Worm (Caenorhabditis elegans) whole organism, L1 larva: ENCODE results near the gene D2023.3.

Experiments
- C04F5.9 ChIP-seq: sonication (generic microtip); optimal IDR thresholded peaks from 2 replicates; lab custom pipeline; 2016; ENCODE audit warnings: missing genetic modification characterization, missing compliant biosample characterization
- C16A3.4 ChIP-seq: fragments of 150-350 bp; optimal IDR thresholded peaks from 2 replicates; lab custom pipeline; 2014; ENCODE audit warnings: missing biosample characterization, missing genetic modification characterization
- Y116A8C.19 ChIP-seq: sonication (generic microtip); optimal IDR thresholded peaks from 2 replicates; lab custom pipeline; 2016; ENCODE audit warnings: missing compliant biosample characterization, missing genetic modification characterization, borderline replicate concordance
- aha-1 ChIP-seq: fragments of 150-350 bp; optimal IDR thresholded peaks from 2 replicates; lab custom pipeline; 2014; ENCODE audit warnings: missing biosample characterization, missing genetic modification characterization
- alr-1 ChIP-seq: fragments of 200-800 bp; sonication (Bioruptor generic); optimal IDR thresholded peaks from 2 replicates; lab custom pipeline; 2018; ENCODE audit warnings: borderline replicate concordance, mild to moderate bottlenecking, missing genetic modification characterization, missing compliant biosample characterization
- ama-1 ChIP-seq: fragments of 150-350 bp; optimal IDR thresholded peaks from 2 replicates; lab custom pipeline; 2014
- blmp-1 ChIP-seq: fragments of 150-350 bp; optimal IDR thresholded peaks from 2 replicates; lab custom pipeline; 2014; ENCODE audit warnings: missing biosample characterization, missing genetic modification characterization
- ceh-82 ChIP-seq, 3 experiments: fragments of 150-350 bp in 1 of 3; sonication (generic microtip) in 2 of 3; optimal IDR thresholded peaks; 2 replicates each; lab custom pipeline; 2014 to 2017; ENCODE audit warnings: missing biosample characterization in 3 of 3, missing genetic modification characterization in 3 of 3
- ceh-88 ChIP-seq: fragments of 200-800 bp; sonication (Bioruptor generic); IDR thresholded peaks from 2 replicates; pipeline ENCODE4 v1.3.6; 2022; ENCODE audit warnings: missing genetic modification characterization, missing compliant biosample characterization
- ceh-90 ChIP-seq: sonication (generic microtip); optimal IDR thresholded peaks from 2 replicates; lab custom pipeline; 2016; ENCODE audit warnings: missing genetic modification characterization, missing compliant biosample characterization
- efl-1 ChIP-seq, 4 experiments: fragments of 150-350 bp; optimal IDR thresholded peaks in 3 of 4; peaks in 1 of 4; 1 replicate in 1 of 4; 2 replicates in 3 of 4; lab custom pipeline; 2014; ENCODE audit warnings: missing biosample characterization in 2 of 4, missing genetic modification characterization in 2 of 4, missing genetic modification reagents in 2 of 4
- egl-27 ChIP-seq, 2 experiments: fragments of 150-350 bp in 1 of 2; sonication (generic microtip); optimal IDR thresholded peaks; 3 replicates each; lab custom pipeline; 2017 to 2018; ENCODE audit warnings: missing biosample characterization in 2 of 2, missing genetic modification characterization in 2 of 2, missing genetic modification reagents in 2 of 2
- elt-2 ChIP-seq: sonication (generic microtip); optimal IDR thresholded peaks from 2 replicates; lab custom pipeline; 2016; ENCODE audit warnings: missing genetic modification characterization, mild to moderate bottlenecking, inconsistent platforms, missing compliant biosample characterization, missing genetic modification reagents
- fkh-10 ChIP-seq: sonication (generic microtip); optimal IDR thresholded peaks from 2 replicates; lab custom pipeline; 2017; ENCODE audit warnings: missing biosample characterization, missing genetic modification reagents, missing genetic modification characterization
- fkh-4 ChIP-seq: sonication (generic microtip); optimal IDR thresholded peaks from 2 replicates; lab custom pipeline; 2016; ENCODE audit warnings: missing compliant biosample characterization, missing genetic modification characterization, borderline replicate concordance
- grh-1 ChIP-seq: fragments of 200-800 bp; sonication (Bioruptor generic); IDR thresholded peaks from 2 replicates; pipeline ENCODE4 v1.3.6; 2022; ENCODE audit warnings: missing genetic modification reagents, missing genetic modification characterization, missing compliant biosample characterization
- hlh-17 ChIP-seq: fragments of 200-800 bp; sonication (Bioruptor generic); optimal IDR thresholded peaks from 2 replicates; lab custom pipeline; 2018; ENCODE audit warnings: missing genetic modification characterization, mild to moderate bottlenecking, missing compliant biosample characterization, moderate library complexity, borderline replicate concordance
- hpl-2 ChIP-seq: fragments of 150-350 bp; optimal IDR thresholded peaks from 2 replicates; lab custom pipeline; 2014; ENCODE audit warnings: missing biosample characterization, missing genetic modification reagents, missing genetic modification characterization
- isw-1 ChIP-seq: fragments of 200-800 bp; sonication (Bioruptor generic); IDR thresholded peaks from 2 replicates; pipeline ENCODE4 v1.3.6; 2022; ENCODE audit warnings: missing genetic modification characterization, missing compliant biosample characterization
- lir-3 ChIP-seq: sonication (generic microtip); optimal IDR thresholded peaks from 2 replicates; lab custom pipeline; 2016; ENCODE audit warnings: mild to moderate bottlenecking, missing genetic modification characterization, moderate library complexity, missing compliant biosample characterization; ENCODE audit not compliant: poor library complexity
- mab-9 ChIP-seq: fragments of 200-800 bp; sonication (Bioruptor generic); IDR thresholded peaks from 2 replicates; pipeline ENCODE4 v1.3.6; 2022; ENCODE audit warnings: missing genetic modification reagents, missing genetic modification characterization, missing compliant biosample characterization
- mdl-1 ChIP-seq, 2 experiments: fragments of 150-350 bp; optimal IDR thresholded peaks; 2 replicates each; lab custom pipeline; 2014 to 2017; ENCODE audit warnings: missing biosample characterization in 2 of 2, missing genetic modification characterization in 2 of 2, inconsistent platforms in 1 of 2
- mef-2 ChIP-seq: fragments of 150-350 bp; optimal IDR thresholded peaks from 2 replicates; lab custom pipeline; 2014; ENCODE audit warnings: missing biosample characterization, missing genetic modification characterization
- mep-1 ChIP-seq: fragments of 150-350 bp; optimal IDR thresholded peaks from 2 replicates; lab custom pipeline; 2014; ENCODE audit warnings: missing biosample characterization, missing genetic modification characterization
- nhr-12 ChIP-seq: sonication (generic microtip); optimal IDR thresholded peaks from 2 replicates; lab custom pipeline; 2017; ENCODE audit warnings: missing biosample characterization, missing genetic modification characterization
- nhr-19 ChIP-seq: fragments of 200-800 bp; sonication (Bioruptor generic); conservative IDR thresholded peaks from 2 replicates; pipeline ENCODE4 v1.3.6; 2022; ENCODE audit warnings: missing genetic modification characterization, missing compliant biosample characterization
- nhr-20 ChIP-seq: sonication (generic microtip); optimal IDR thresholded peaks from 2 replicates; lab custom pipeline; 2016; ENCODE audit warnings: mild to moderate bottlenecking, missing genetic modification characterization, missing compliant biosample characterization
- nhr-28 ChIP-seq: fragments of 150-350 bp; optimal IDR thresholded peaks from 2 replicates; lab custom pipeline; 2014; ENCODE audit warnings: missing biosample characterization, missing genetic modification characterization
- nhr-76 ChIP-seq: sonication (generic microtip); optimal IDR thresholded peaks from 2 replicates; lab custom pipeline; 2017; ENCODE audit warnings: missing biosample characterization, missing genetic modification characterization
- nhr-77 ChIP-seq: fragments of 150-350 bp; optimal IDR thresholded peaks from 2 replicates; lab custom pipeline; 2014; ENCODE audit warnings: missing biosample characterization, missing genetic modification characterization
- nhr-85 ChIP-seq: sonication (generic microtip); peaks from one replicate; lab custom pipeline; 2016; ENCODE audit warnings: missing genetic modification characterization, inconsistent platforms, missing compliant biosample characterization
- nhr-90 ChIP-seq: sonication (generic microtip); optimal IDR thresholded peaks from 2 replicates; lab custom pipeline; 2016; ENCODE audit warnings: mild to moderate bottlenecking, missing genetic modification characterization, missing compliant biosample characterization; ENCODE audit not compliant: poor library complexity
- pax-3 ChIP-seq: fragments of 200-800 bp; sonication (Bioruptor generic); optimal IDR thresholded peaks from 2 replicates; lab custom pipeline; 2018; ENCODE audit warnings: mild to moderate bottlenecking, missing genetic modification characterization, moderate library complexity, missing compliant biosample characterization
- rnt-1 ChIP-seq: sonication (generic microtip); optimal IDR thresholded peaks from 2 replicates; lab custom pipeline; 2016; ENCODE audit warnings: mild to moderate bottlenecking, missing genetic modification characterization, moderate library complexity, missing compliant biosample characterization
- snpc-4 ChIP-seq: fragments of 150-350 bp; optimal IDR thresholded peaks from 2 replicates; lab custom pipeline; 2014; ENCODE audit warnings: missing biosample characterization, missing genetic modification characterization
- snu-23 ChIP-seq: sonication (generic microtip); optimal IDR thresholded peaks from 2 replicates; lab custom pipeline; 2016; ENCODE audit warnings: missing genetic modification characterization, missing compliant biosample characterization
- sox-4 ChIP-seq: sonication (generic microtip); optimal IDR thresholded peaks from 2 replicates; lab custom pipeline; 2016; ENCODE audit warnings: missing genetic modification characterization, missing compliant biosample characterization
- sptf-1 ChIP-seq: fragments of 150-350 bp; optimal IDR thresholded peaks from 2 replicates; lab custom pipeline; 2014; ENCODE audit warnings: missing biosample characterization, missing genetic modification characterization
- sup-37 ChIP-seq: fragments of 200-800 bp; sonication (Bioruptor generic); optimal IDR thresholded peaks from 2 replicates; lab custom pipeline; 2018; ENCODE audit warnings: mild to moderate bottlenecking, missing genetic modification characterization, missing compliant biosample characterization
- swsn-7 ChIP-seq: sonication (generic microtip); optimal IDR thresholded peaks from 2 replicates; lab custom pipeline; 2016; ENCODE audit warnings: missing genetic modification characterization, missing compliant biosample characterization
- tbx-2 ChIP-seq: sonication (generic microtip); optimal IDR thresholded peaks from 2 replicates; lab custom pipeline; 2016; ENCODE audit warnings: missing genetic modification characterization, missing compliant biosample characterization
- tlp-1 ChIP-seq: fragments of 150-350 bp; optimal IDR thresholded peaks from 2 replicates; lab custom pipeline; 2014; ENCODE audit warnings: missing biosample characterization, missing genetic modification characterization
- unc-130 ChIP-seq: fragments of 150-350 bp; optimal IDR thresholded peaks from 2 replicates; lab custom pipeline; 2017; ENCODE audit warnings: missing biosample characterization, missing genetic modification characterization, inconsistent platforms
- unc-30 ChIP-seq: sonication (generic microtip); optimal IDR thresholded peaks from 2 replicates; lab custom pipeline; 2017; ENCODE audit warnings: missing biosample characterization, missing genetic modification characterization
- unc-62 ChIP-seq: fragments of 150-350 bp; optimal IDR thresholded peaks from 2 replicates; lab custom pipeline; 2014; ENCODE audit warnings: missing biosample characterization, missing genetic modification reagents, missing genetic modification characterization
- unc-86 ChIP-seq: sonication (generic microtip); optimal IDR thresholded peaks from 2 replicates; lab custom pipeline; 2016; ENCODE audit warnings: missing genetic modification characterization, missing compliant biosample characterization
- vab-15 ChIP-seq: sonication (generic microtip); optimal IDR thresholded peaks from 2 replicates; lab custom pipeline; 2017; ENCODE audit warnings: missing genotype, mild to moderate bottlenecking, missing genetic modification characterization, missing compliant biosample characterization
- ztf-11 ChIP-seq, 2 experiments: sonication (generic microtip); optimal IDR thresholded peaks; 2 replicates each; lab custom pipeline; 2016 to 2017; ENCODE audit warnings: missing genetic modification characterization in 2 of 2, missing biosample characterization in 1 of 2, missing compliant biosample characterization in 1 of 2
- ztf-4 ChIP-seq: fragments of 150-350 bp; optimal IDR thresholded peaks from 2 replicates; lab custom pipeline; 2014; ENCODE audit warnings: missing biosample characterization, missing genetic modification characterization

Gene D2023.3

ce11 chrV:11846969-11847368 lies 35.1 kb upstream of the D2023.3 start:
- no peak for TF ChIP-seq unc-86 (tag; lab: Kevin White, UChicago)
- TF ChIP-seq lir-3 = no peak
- TF ChIP-seq sptf-1 (tag; lab: Kevin White, UChicago) = no peak
- TF ChIP-seq mdl-1 (tag; optimal IDR thresholded peaks at IDR 0.05; lab: Kevin White, UChicago) = no peak
- TF ChIP-seq nhr-85 = no peak
- no peak for TF ChIP-seq ceh-90
- TF ChIP-seq fkh-10 (GFP tag; lab: Kevin White, UChicago) = no peak
- TF ChIP-seq ztf-11 (tag; optimal IDR thresholded peaks at IDR 0.05; lab: Kevin White, UChicago) = no peak

DNA sequence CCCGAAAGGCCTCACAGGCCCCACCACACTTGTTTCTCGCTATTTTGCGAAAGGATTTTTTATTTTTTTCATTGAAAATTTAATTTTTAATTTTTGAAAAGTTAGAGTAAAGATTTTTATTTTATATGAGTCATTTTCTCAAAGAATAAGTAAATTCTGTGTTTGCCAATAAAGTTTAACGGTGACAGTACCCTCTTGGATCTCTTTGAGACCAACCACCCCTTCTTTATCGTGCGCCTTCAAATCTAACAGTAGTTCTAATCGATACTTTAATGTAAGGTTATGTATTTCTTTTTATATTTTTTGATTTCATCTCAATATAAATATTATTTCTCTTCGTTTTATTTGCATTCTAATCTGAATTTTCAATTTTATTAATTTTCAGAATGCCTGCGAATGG lies 33.7 kb upstream of the D2023.3 start, which contains the start of gene hmp-1:
hmp-1 (plus strand) TSS at position 380 of the 400 bp plus-strand sequence.
- TF ChIP-seq efl-1 (optimal IDR thresholded peaks at IDR 0.05; lab: Kevin White, UChicago) = no peak
- peak in 1 of 2 experiments; percentile 38 for TF ChIP-seq efl-1 (GFP tag; optimal IDR thresholded peaks at IDR 0.05 in 1 of 2; lab: Kevin White, UChicago)
- TF ChIP-seq fkh-4 (tag; lab: Kevin White, UChicago) = no peak

ce11 chrV:11844828-11845227 lies 33.0 kb upstream of the D2023.3 start:
- no peak for TF ChIP-seq hpl-2 (GFP tag; lab: Kevin White, UChicago)
- TF ChIP-seq nhr-12 (tag; lab: Kevin White, UChicago) = no peak
- TF ChIP-seq mef-2 (tag; lab: Kevin White, UChicago) = no peak
- peak; percentile 37 for TF ChIP-seq snu-23 (GFP tag; lab: Kevin White, UChicago)
- TF ChIP-seq nhr-19 = no peak
- no peak for TF ChIP-seq fkh-4 (tag; lab: Kevin White, UChicago)
- no peak for TF ChIP-seq Y116A8C.19 (tag; lab: Kevin White, UChicago)
- no peak for TF ChIP-seq pax-3
- TF ChIP-seq tbx-2 (tag; lab: Kevin White, UChicago) = no peak
- no peak for TF ChIP-seq ama-1
- TF ChIP-seq nhr-76 (tag; lab: Kevin White, UChicago) = no peak
- no peak for TF ChIP-seq unc-130 (tag; lab: Kevin White, UChicago)
- TF ChIP-seq nhr-28 (tag; lab: Kevin White, UChicago) = no peak
- TF ChIP-seq mep-1 (tag; lab: Kevin White, UChicago) = peak; percentile 60
- TF ChIP-seq ceh-82 (tag; optimal IDR thresholded peaks at IDR 0.05; lab: Kevin White, UChicago) = peak in 1 of 3 experiments; percentile 31
- no peak for TF ChIP-seq C04F5.9 (tag; lab: Kevin White, UChicago)
- TF ChIP-seq ztf-4 (tag; lab: Kevin White, UChicago) = no peak
- no peak for TF ChIP-seq sptf-1 (tag; lab: Kevin White, UChicago)
- 0 out of 2 replicates have a peak, but pooled peaks have one; percentile 8 for TF ChIP-seq mab-9 (GFP tag; lab: Robert Waterston, UW)
- TF ChIP-seq nhr-90 = peak; percentile 19
- TF ChIP-seq sup-37 = no peak
- no peak for TF ChIP-seq ceh-88 (GFP tag; lab: Robert Waterston, UW)
- peak in 1 of 2 experiments; percentile 7 for TF ChIP-seq mdl-1 (tag; optimal IDR thresholded peaks at IDR 0.05; lab: Kevin White, UChicago)
- no peak for TF ChIP-seq hlh-17
- TF ChIP-seq rnt-1 = peak; percentile 30
- TF ChIP-seq egl-27 (tag; optimal IDR thresholded peaks at IDR 0.05; lab: Kevin White, UChicago) = no peak
- no peak for TF ChIP-seq alr-1
- peak; percentile 11 for TF ChIP-seq nhr-20 (tag; lab: Kevin White, UChicago)
- no peak; the same call in 1 of the 2 replicates for TF ChIP-seq isw-1 (GFP tag; lab: Robert Waterston, UW)
- TF ChIP-seq nhr-77 (tag; lab: Kevin White, UChicago) = no peak
- TF ChIP-seq snpc-4 (tag; lab: Kevin White, UChicago) = peak; percentile 38
- TF ChIP-seq vab-15 (tag; lab: Kevin White, UChicago) = no peak
- TF ChIP-seq elt-2 (tag; lab: Kevin White, UChicago) = no peak
- no peak for TF ChIP-seq sox-4 (tag; lab: Kevin White, UChicago)
- no peak for TF ChIP-seq grh-1
- no peak for TF ChIP-seq unc-30 (tag; lab: Kevin White, UChicago)
- TF ChIP-seq tlp-1 = no peak
- TF ChIP-seq blmp-1 (tag; lab: Kevin White, UChicago) = peak; percentile 60
- TF ChIP-seq swsn-7 (tag; lab: Kevin White, UChicago) = peak; percentile 17
- no peak for TF ChIP-seq aha-1
- TF ChIP-seq unc-62 (GFP tag; lab: Kevin White, UChicago) = no peak
- no peak for TF ChIP-seq C16A3.4 (tag; lab: Kevin White, UChicago)
